Fruit fly (Drosophila melanogaster) whole organism, embryonic: ENCODE results near the gene drn.

ENCODE experiments used
- ATbp ChIP-seq: fragments of 200-800 bp; sonication (Bioruptor generic); optimal IDR thresholded peaks from 2 replicates; lab custom pipeline; 2017; ENCODE audit warnings: missing biosample characterization, mild to moderate bottlenecking, missing genetic modification characterization, missing genetic modification reagents
- CG12391 ChIP-seq: fragments of 200-800 bp; sonication (Bioruptor generic); optimal IDR thresholded peaks from 3 replicates; lab custom pipeline; 2018; ENCODE audit warnings: missing biosample characterization, mild to moderate bottlenecking, missing genetic modification characterization, moderate library complexity
- CG13123 ChIP-seq: fragments of 200-800 bp; sonication (Bioruptor generic); optimal IDR thresholded peaks from 2 replicates; lab custom pipeline; 2016; ENCODE audit warnings: missing biosample characterization, missing genetic modification characterization
- CG13424 ChIP-seq: fragments of 200-800 bp; sonication (Bioruptor generic); optimal IDR thresholded peaks from 2 replicates; lab custom pipeline; 2019; ENCODE audit warnings: missing biosample characterization, mild to moderate bottlenecking, missing genetic modification characterization, moderate library complexity
- CG14441 ChIP-seq: fragments of 200-800 bp; sonication (Bioruptor generic); IDR thresholded peaks from 2 replicates; pipeline ENCODE4 v1.3.6; 2022; ENCODE audit warnings: missing biosample characterization, missing genetic modification characterization
- CG15269 ChIP-seq: fragments of 200-800 bp; sonication (Bioruptor generic); optimal IDR thresholded peaks from 2 replicates; lab custom pipeline; 2018; ENCODE audit warnings: missing biosample characterization, mild to moderate bottlenecking, missing genetic modification characterization, moderate library complexity
- CG1647 ChIP-seq: fragments of 200-800 bp; sonication (Bioruptor generic); optimal IDR thresholded peaks from 3 replicates; lab custom pipeline; 2016; ENCODE audit warnings: missing biosample characterization, missing genetic modification characterization
- CG18599 ChIP-seq: fragments of 200-800 bp; sonication (Bioruptor generic); optimal IDR thresholded peaks from 3 replicates; lab custom pipeline; 2017; ENCODE audit warnings: missing biosample characterization, missing genetic modification characterization, mild to moderate bottlenecking, moderate library complexity, missing genetic modification reagents
- CG30431 ChIP-seq: fragments of 200-800 bp; sonication (Bioruptor generic); optimal IDR thresholded peaks from 2 replicates; lab custom pipeline; 2017; ENCODE audit warnings: missing biosample characterization, missing genetic modification characterization
- CG31365 ChIP-seq: fragments of 200-800 bp; sonication (Bioruptor generic); optimal IDR thresholded peaks from 2 replicates; lab custom pipeline; 2018; ENCODE audit warnings: missing biosample characterization, mild to moderate bottlenecking, missing genetic modification characterization
- CG3838 ChIP-seq: fragments of 200-800 bp; sonication (Bioruptor generic); optimal IDR thresholded peaks from 3 replicates; lab custom pipeline; 2016; ENCODE audit warnings: missing biosample characterization, missing genetic modification characterization
- CG4328 ChIP-seq: fragments of 200-800 bp; sonication (Bioruptor generic); optimal IDR thresholded peaks from 3 replicates; lab custom pipeline; 2017; ENCODE audit warnings: missing biosample characterization, missing genetic modification reagents, missing genetic modification characterization
- CG4424 ChIP-seq: fragments of 200-800 bp; sonication (Bioruptor generic); optimal IDR thresholded peaks from 3 replicates; lab custom pipeline; 2016; ENCODE audit warnings: missing biosample characterization, missing genetic modification characterization
- CG7745 ChIP-seq: fragments of 200-800 bp; sonication (Bioruptor generic); optimal IDR thresholded peaks from 2 replicates; lab custom pipeline; 2018; ENCODE audit warnings: missing biosample characterization, mild to moderate bottlenecking, missing genetic modification characterization, moderate library complexity
- CG8765 ChIP-seq: fragments of 200-800 bp; sonication (Bioruptor generic); IDR thresholded peaks from 2 replicates; pipeline ENCODE4 v1.3.6; 2022; ENCODE audit warnings: missing biosample characterization, missing genetic modification characterization
- CG8924 ChIP-seq: fragments of 200-800 bp; optimal IDR thresholded peaks from 3 replicates; lab custom pipeline; 2019; ENCODE audit warnings: missing biosample characterization, mild to moderate bottlenecking, missing genetic modification characterization, moderate library complexity
- CoRest ChIP-seq: fragments of 200-800 bp; sonication (Bioruptor generic); optimal IDR thresholded peaks from 3 replicates; lab custom pipeline; 2018; ENCODE audit warnings: missing biosample characterization, mild to moderate bottlenecking, missing genetic modification characterization, moderate library complexity
- Dbx ChIP-seq: fragments of 200-800 bp; sonication (Bioruptor generic); IDR thresholded peaks from 3 replicates; pipeline ENCODE4 v1.3.6; 2022; ENCODE audit warnings: missing biosample characterization, missing genetic modification characterization
- Dp ChIP-seq: fragments of 200-800 bp; sonication (Bioruptor generic); optimal IDR thresholded peaks from 2 replicates; lab custom pipeline; 2018; ENCODE audit warnings: missing biosample characterization, mild to moderate bottlenecking, missing genetic modification characterization, moderate library complexity
- Drgx ChIP-seq: fragments of 200-800 bp; sonication (Bioruptor generic); IDR thresholded peaks from 2 replicates; pipeline ENCODE4 v1.3.6; 2022; ENCODE audit warnings: missing biosample characterization, missing genetic modification characterization
- ERR ChIP-seq: fragments of 200-800 bp; sonication (Bioruptor generic); optimal IDR thresholded peaks from 2 replicates; lab custom pipeline; 2016; ENCODE audit warnings: missing biosample characterization, missing genetic modification characterization
- Fer1 ChIP-seq: fragments of 200-800 bp; sonication (Bioruptor generic); optimal IDR thresholded peaks from 2 replicates; lab custom pipeline; 2017; ENCODE audit warnings: missing biosample characterization, mild to moderate bottlenecking, missing genetic modification characterization
- Gug ChIP-seq: fragments of 200-800 bp; sonication (Bioruptor generic); IDR thresholded peaks from 4 replicates; pipeline ENCODE4 v1.3.6; 2022; ENCODE audit warnings: missing biosample characterization, missing genetic modification characterization
- HLH3B ChIP-seq: fragments of 200-800 bp; sonication (Bioruptor generic); IDR thresholded peaks from 2 replicates; pipeline ENCODE4 v1.3.6; 2022; ENCODE audit warnings: missing biosample characterization, missing genetic modification characterization
- HLH4C ChIP-seq: fragments of 200-800 bp; sonication (Bioruptor generic); IDR thresholded peaks from 3 replicates; pipeline ENCODE4 v1.3.6; 2022; ENCODE audit warnings: missing biosample characterization, missing genetic modification characterization; ENCODE audit not compliant: partially characterized antibody
- MTF-1 ChIP-seq: fragments of 200-800 bp; sonication (Bioruptor generic); optimal IDR thresholded peaks from 2 replicates; lab custom pipeline; 2018; ENCODE audit warnings: missing biosample characterization, mild to moderate bottlenecking, missing genetic modification characterization, borderline replicate concordance
- Meics ChIP-seq: fragments of 200-800 bp; sonication (Bioruptor generic); optimal IDR thresholded peaks from 2 replicates; lab custom pipeline; 2017; ENCODE audit warnings: missing biosample characterization, mild to moderate bottlenecking, missing genetic modification characterization
- Nf-YB ChIP-seq: fragments of 200-800 bp; sonication (Bioruptor generic); optimal IDR thresholded peaks from 3 replicates; lab custom pipeline; 2019; ENCODE audit warnings: missing biosample characterization, mild to moderate bottlenecking, missing genetic modification characterization, moderate library complexity
- Six4 ChIP-seq: fragments of 200-800 bp; sonication (Bioruptor generic); optimal IDR thresholded peaks from 2 replicates; lab custom pipeline; 2016; ENCODE audit warnings: missing biosample characterization, missing genetic modification characterization
- Sox100B ChIP-seq: fragments of 200-800 bp; sonication (Bioruptor generic); optimal IDR thresholded peaks from 3 replicates; lab custom pipeline; 2018; ENCODE audit warnings: missing biosample characterization, mild to moderate bottlenecking, missing genetic modification characterization
- Sox102F ChIP-seq: fragments of 200-800 bp; sonication (Bioruptor generic); optimal IDR thresholded peaks from 2 replicates; lab custom pipeline; 2018; ENCODE audit warnings: missing biosample characterization, mild to moderate bottlenecking, missing genetic modification characterization, moderate library complexity
- Xrp1 ChIP-seq: fragments of 200-800 bp; sonication (Bioruptor generic); IDR thresholded peaks from 2 replicates; pipeline ENCODE4 v1.3.6; 2022; ENCODE audit warnings: missing biosample characterization, missing genetic modification characterization
- ara ChIP-seq: fragments of 200-800 bp; sonication (Bioruptor generic); IDR thresholded peaks from 2 replicates; pipeline ENCODE4 v1.3.6; 2022; ENCODE audit warnings: missing biosample characterization, missing genetic modification characterization
- cg ChIP-seq: fragments of 200-800 bp; sonication (Bioruptor generic); optimal IDR thresholded peaks from 3 replicates; lab custom pipeline; 2019; ENCODE audit warnings: missing biosample characterization, mild to moderate bottlenecking, missing genetic modification characterization, moderate library complexity
- chinmo ChIP-seq: fragments of 200-800 bp; sonication (Bioruptor generic); IDR thresholded peaks from 4 replicates; pipeline ENCODE4 v1.3.6; 2022; ENCODE audit warnings: missing biosample characterization, missing genetic modification characterization; ENCODE audit not compliant: partially characterized antibody
- dysf ChIP-seq: fragments of 200-800 bp; sonication (Bioruptor generic); IDR thresholded peaks from 3 replicates; pipeline ENCODE4 v1.3.6; 2022; ENCODE audit warnings: missing biosample characterization, missing genetic modification characterization
- emc ChIP-seq: fragments of 200-800 bp; sonication (Bioruptor generic); optimal IDR thresholded peaks from 2 replicates; lab custom pipeline; 2016; ENCODE audit warnings: missing biosample characterization, missing genetic modification characterization
- fd64A ChIP-seq: fragments of 200-800 bp; sonication (Bioruptor generic); optimal IDR thresholded peaks from 3 replicates; lab custom pipeline; 2018; ENCODE audit warnings: missing biosample characterization, mild to moderate bottlenecking, missing genetic modification characterization
- ftz-f1 ChIP-seq: fragments of 200-800 bp; sonication (Bioruptor generic); optimal IDR thresholded peaks from 2 replicates; lab custom pipeline; 2016; ENCODE audit warnings: missing biosample characterization, missing genetic modification characterization
- fu2 ChIP-seq: fragments of 200-800 bp; sonication (Bioruptor generic); optimal IDR thresholded peaks from 2 replicates; lab custom pipeline; 2016; ENCODE audit warnings: missing biosample characterization, missing genetic modification characterization
- gem ChIP-seq: fragments of 200-800 bp; sonication (Bioruptor generic); optimal IDR thresholded peaks from 2 replicates; lab custom pipeline; 2019; ENCODE audit warnings: missing biosample characterization, mild to moderate bottlenecking, missing genetic modification characterization, moderate library complexity
- klu ChIP-seq: fragments of 200-800 bp; sonication (Bioruptor generic); IDR thresholded peaks from 2 replicates; pipeline ENCODE4 v1.3.6; 2022; ENCODE audit warnings: missing biosample characterization, missing genetic modification characterization
- lab ChIP-seq: fragments of 200-800 bp; sonication (Bioruptor generic); optimal IDR thresholded peaks from 3 replicates; lab custom pipeline; 2017; ENCODE audit warnings: missing biosample characterization, missing genetic modification characterization, mild to moderate bottlenecking, moderate library complexity, missing genetic modification reagents
- psq ChIP-seq: fragments of 200-800 bp; sonication (Bioruptor generic); optimal IDR thresholded peaks from 2 replicates; lab custom pipeline; 2017; ENCODE audit warnings: missing biosample characterization, missing genetic modification characterization
- ranshi ChIP-seq: fragments of 200-800 bp; sonication (Bioruptor generic); IDR thresholded peaks from 2 replicates; pipeline ENCODE4 v1.3.6; 2022; ENCODE audit warnings: missing biosample characterization, missing genetic modification characterization
- sd ChIP-seq: fragments of 200-800 bp; sonication (Bioruptor generic); optimal IDR thresholded peaks from 3 replicates; lab custom pipeline; 2018; ENCODE audit warnings: missing biosample characterization, mild to moderate bottlenecking, missing genetic modification characterization, moderate library complexity
- slbo ChIP-seq: fragments of 200-800 bp; sonication (Bioruptor generic); IDR thresholded peaks from 2 replicates; pipeline ENCODE4 v1.3.6; 2022; ENCODE audit warnings: missing biosample characterization, missing genetic modification characterization
- tin ChIP-seq: fragments of 200-800 bp; sonication (Bioruptor generic); optimal IDR thresholded peaks from 3 replicates; lab custom pipeline; 2016; ENCODE audit warnings: missing biosample characterization, missing genetic modification characterization
- twi ChIP-seq: fragments of 200-800 bp; optimal IDR thresholded peaks from 2 replicates; lab custom pipeline; 2019; ENCODE audit warnings: missing biosample characterization, mild to moderate bottlenecking, missing genetic modification characterization, moderate library complexity
- vnd ChIP-seq: fragments of 200-800 bp; sonication (Bioruptor generic); IDR thresholded peaks from 3 replicates; pipeline ENCODE4 v1.3.6; 2022; ENCODE audit warnings: missing biosample characterization, missing genetic modification characterization; ENCODE audit not compliant: partially characterized antibody

drn gene

DNA sequence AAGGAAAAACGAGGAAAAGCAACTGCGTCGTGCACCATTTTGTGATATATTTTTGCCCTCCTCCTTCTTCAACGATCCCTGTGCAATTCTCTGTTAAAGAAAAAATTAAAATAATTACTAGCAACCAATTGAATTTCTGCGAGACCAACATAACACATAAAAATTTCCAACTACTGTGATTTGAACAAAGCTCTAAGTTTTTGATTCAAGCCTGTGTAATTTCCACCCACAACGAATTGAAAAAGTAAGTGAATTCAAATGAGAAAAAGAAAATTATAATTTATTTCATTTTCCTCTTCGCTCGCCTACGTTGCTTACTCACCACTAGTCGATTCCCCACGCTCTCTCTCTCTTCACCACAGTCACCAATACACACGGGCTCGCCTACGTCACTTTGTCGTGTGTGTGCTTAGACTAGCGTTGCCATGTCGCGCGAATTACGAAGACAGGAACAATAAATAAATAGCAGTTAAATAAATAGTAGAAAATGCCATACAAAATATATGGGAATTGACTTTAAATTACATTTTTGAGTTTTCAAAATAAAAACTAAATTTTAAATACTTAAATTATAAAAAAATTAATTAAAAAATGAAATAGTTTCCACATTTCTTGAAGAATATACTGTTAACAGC lies 2.3 kb downstream of the drn start (continued):
- TF ChIP-seq CoRest (tag; lab: Kevin White, UChicago): peak; percentile 26
- no peak for TF ChIP-seq HLH4C (GFP tag; lab: Robert Waterston, UW)
- no peak for TF ChIP-seq CG14441 (GFP tag; lab: Robert Waterston, UW)
- TF ChIP-seq Six4 (GFP tag; lab: Kevin White, UChicago): peak; percentile 18
- TF ChIP-seq CG13424 (tag; lab: Kevin White, UChicago): peak; percentile 64
- TF ChIP-seq CG18599 (GFP tag; lab: Kevin White, UChicago): peak; percentile 84
- peak; percentile 62; the same call in 2 of the 4 replicates for TF ChIP-seq chinmo
- TF ChIP-seq fu2 (GFP tag; lab: Kevin White, UChicago): no peak
- peak; percentile 68 for TF ChIP-seq CG15269 (tag; lab: Kevin White, UChicago)
- TF ChIP-seq CG4328: peak; percentile 57
- peak; percentile 80 for TF ChIP-seq lab
- TF ChIP-seq gem: peak; percentile 59
- no peak for TF ChIP-seq dysf (GFP tag; lab: Robert Waterston, UW)
- peak; percentile 79 for TF ChIP-seq cg (GFP tag; lab: Kevin White, UChicago)
- TF ChIP-seq Sox102F (GFP tag; lab: Kevin White, UChicago): peak; percentile 44
- TF ChIP-seq psq (GFP tag; lab: Kevin White, UChicago): peak; percentile 33
- TF ChIP-seq twi (tag; lab: Kevin White, UChicago): no peak
- no peak for TF ChIP-seq emc (GFP tag; lab: Kevin White, UChicago)
- peak; percentile 24 for TF ChIP-seq fd64A (GFP tag; lab: Kevin White, UChicago)
- peak; percentile 24 for TF ChIP-seq CG4424
- peak; percentile 76 for TF ChIP-seq CG8924 (tag; lab: Kevin White, UChicago)
- TF ChIP-seq tin (GFP tag; lab: Kevin White, UChicago): no peak
- no peak for TF ChIP-seq ERR
- peak; percentile 20; the same call in 1 of the 2 replicates for TF ChIP-seq HLH3B (GFP tag; lab: Robert Waterston, UW)
- TF ChIP-seq CG7745 (tag; lab: Kevin White, UChicago): peak; percentile 66
- TF ChIP-seq Dbx (GFP tag; lab: Robert Waterston, UW): peak; percentile 6; the same call in 1 of the 3 replicates
- no peak for TF ChIP-seq CG30431
- no peak for TF ChIP-seq CG3838 (GFP tag; lab: Kevin White, UChicago)
- no peak for TF ChIP-seq CG31365 (tag; lab: Kevin White, UChicago)
- TF ChIP-seq CG12391 (tag; lab: Kevin White, UChicago): peak; percentile 73
- TF ChIP-seq Nf-YB (GFP tag; lab: Kevin White, UChicago): peak; percentile 30
- no peak for TF ChIP-seq klu
- peak; percentile 34 for TF ChIP-seq Drgx (GFP tag; lab: Robert Waterston, UW)
- peak; percentile 11 for TF ChIP-seq ftz-f1 (GFP tag; lab: Kevin White, UChicago)
- TF ChIP-seq Xrp1 (GFP tag; lab: Robert Waterston, UW): peak; percentile 66
- TF ChIP-seq CG8765: no peak
- TF ChIP-seq Dp (GFP tag; lab: Kevin White, UChicago): no peak
- TF ChIP-seq ara (GFP tag; lab: Robert Waterston, UW): no peak
- TF ChIP-seq sd: peak; percentile 13
- TF ChIP-seq MTF-1 (GFP tag; lab: Kevin White, UChicago): peak; percentile 60
- TF ChIP-seq CG1647 (GFP tag; lab: Kevin White, UChicago): no peak
- no peak for TF ChIP-seq ranshi (GFP tag; lab: Robert Waterston, UW)
- TF ChIP-seq Fer1 (GFP tag; lab: Kevin White, UChicago): peak; percentile 80
- no peak for TF ChIP-seq CG13123
- no peak for TF ChIP-seq Gug
- TF ChIP-seq vnd (GFP tag; lab: Robert Waterston, UW): no peak
- peak; percentile 68 for TF ChIP-seq ATbp (GFP tag; lab: Kevin White, UChicago)
- TF ChIP-seq slbo: no peak
- peak; percentile 57 for TF ChIP-seq Sox100B (GFP tag; lab: Kevin White, UChicago)
- peak; percentile 60 for TF ChIP-seq Meics
